Fruit fly (Drosophila melanogaster) whole organism: ENCODE data around the gene mora.

Source experiments
- CG8478 ChIP-seq: fragments of >200 bp; optimal IDR thresholded peaks from 2 replicates; lab custom pipeline; 2018; ENCODE audit warnings: inconsistent platforms
- Dll ChIP-seq: fragments of >200 bp; optimal IDR thresholded peaks from 2 replicates; lab custom pipeline; 2017
- EcR ChIP-seq, 2 experiments: fragments of >200 bp; optimal IDR thresholded peaks; 2 replicates each; lab custom pipeline; 2017; ENCODE audit warnings: missing biosample characterization in 2 of 2, missing genetic modification characterization in 2 of 2, missing genetic modification reagents in 2 of 2
- pan ChIP-seq: fragments of >200 bp; optimal IDR thresholded peaks from 2 replicates; lab custom pipeline; 2017
- psq ChIP-seq: fragments of >200 bp; optimal IDR thresholded peaks from 2 replicates; lab custom pipeline; 2017
- usp ChIP-seq: fragments of >200 bp; optimal IDR thresholded peaks from 2 replicates; lab custom pipeline; 2017; ENCODE audit warnings: missing biosample characterization, missing genetic modification characterization, mixed read lengths

The mora gene

dm6 chr3R:24186188-24186587, at the start of gene mora:
mora (plus strand) TSS chr3R:24186359.
- no peak for TF ChIP-seq psq
- no peak for TF ChIP-seq EcR (GFP tag; optimal IDR thresholded peaks at IDR 0.05; lab: Kevin White, UChicago)
- no peak for TF ChIP-seq CG8478 (lab: Kevin White, UChicago)
- no peak for TF ChIP-seq usp

- TF ChIP-seq usp (no peak), psq (no peak), CG8478 (lab: Kevin White, UChicago) (no peak), pan (no peak), EcR (GFP tag; optimal IDR thresholded peaks at IDR 0.05; lab: Kevin White, UChicago) (no peak), Dll (lab: Kevin White, UChicago) (no peak)
Observed at dm6 chr3R:24137311-24137945, 48.7 kb upstream of the mora start, which contains the start of gene Npc2f. Npc2f (plus strand) TSS chr3R:24137895.

dm6 chr3R:24138478-24139455, 47.4 kb upstream of the mora start:
- TF ChIP-seq Dll (lab: Kevin White, UChicago) (no peak), psq (no peak), EcR (GFP tag; optimal IDR thresholded peaks at IDR 0.05; lab: Kevin White, UChicago) (no peak), CG8478 (lab: Kevin White, UChicago) (no peak), pan (no peak), usp (no peak)

- TF ChIP-seq EcR (GFP tag; optimal IDR thresholded peaks at IDR 0.05; lab: Kevin White, UChicago) (no peak), usp (no peak), Dll (lab: Kevin White, UChicago) (no peak), pan (no peak), CG8478 (lab: Kevin White, UChicago) (no peak), psq (no peak)
Observed at dm6 chr3R:24139646-24140130, 46.5 kb upstream of the mora start.

dm6 chr3R:24141013-24141592, 45.1 kb upstream of the mora start, which contains the start of gene Kal1:
Kal1 (plus strand) TSS chr3R:24141395.
- peak; percentile 73 for TF ChIP-seq Dll (lab: Kevin White, UChicago)
- TF ChIP-seq EcR (GFP tag; optimal IDR thresholded peaks at IDR 0.05; lab: Kevin White, UChicago), result no peak

dm6 chr3R:24142971-24143370, 43.2 kb upstream of the mora start:
- TF ChIP-seq pan (no peak), psq (no peak), EcR (GFP tag; optimal IDR thresholded peaks at IDR 0.05; lab: Kevin White, UChicago) (no peak), CG8478 (lab: Kevin White, UChicago) (no peak), usp (no peak), Dll (lab: Kevin White, UChicago) (no peak)

- peak; percentile 55 for TF ChIP-seq Dll (lab: Kevin White, UChicago)
- TF ChIP-seq CG8478 (lab: Kevin White, UChicago), result no peak
Observed at dm6 chr3R:24143372-24143771, 42.8 kb upstream of the mora start.

- TF ChIP-seq psq, result no peak
Observed at dm6 chr3R:24143779-24144178, 42.4 kb upstream of the mora start.

dm6 chr3R:24144542-24144941, 41.6 kb upstream of the mora start:
- TF ChIP-seq Dll (lab: Kevin White, UChicago) (no peak), EcR (GFP tag; optimal IDR thresholded peaks at IDR 0.05; lab: Kevin White, UChicago) (no peak), usp (no peak), pan (no peak), psq (no peak), CG8478 (lab: Kevin White, UChicago) (no peak)

- TF ChIP-seq Dll (lab: Kevin White, UChicago) (no peak), EcR (GFP tag; optimal IDR thresholded peaks at IDR 0.05; lab: Kevin White, UChicago) (no peak), usp (no peak), CG8478 (lab: Kevin White, UChicago) (no peak), psq (no peak), pan (no peak)
Observed at dm6 chr3R:24148838-24149237, 37.3 kb upstream of the mora start, which contains the start of gene Slimp. Slimp (minus strand) TSS chr3R:24148967.

- TF ChIP-seq pan (no peak), EcR (GFP tag; optimal IDR thresholded peaks at IDR 0.05; lab: Kevin White, UChicago) (no peak), usp (no peak), psq (no peak), CG8478 (lab: Kevin White, UChicago) (no peak), Dll (lab: Kevin White, UChicago) (no peak)
Observed at dm6 chr3R:24150103-24150502, 36.1 kb upstream of the mora start, which contains the start of gene p38c. p38c (minus strand) TSS chr3R:24150203.
